Fruit fly (Drosophila melanogaster) whole organism, embryonic: Measurements from ENCODE around the gene Kmn1.
A peak's percentile ranks its signal among the peaks of the same experiment; 100 is the strongest.

Experiments
- Abd-B ChIP-seq: fragments of 200-800 bp; sonication (Bioruptor generic); optimal IDR thresholded peaks from 2 replicates; lab custom pipeline; 2018; ENCODE audit warnings: missing biosample characterization, mild to moderate bottlenecking, missing genetic modification characterization, moderate library complexity
- BEAF-32 ChIP-seq: fragments of 200-800 bp; sonication (Bioruptor generic); optimal IDR thresholded peaks from 3 replicates; lab custom pipeline; 2017; ENCODE audit warnings: missing biosample characterization, missing genetic modification characterization, mild to moderate bottlenecking, moderate library complexity, missing genetic modification reagents
- CG10274 ChIP-seq: fragments of 200-800 bp; sonication (Bioruptor generic); optimal IDR thresholded peaks from 3 replicates; lab custom pipeline; 2017; ENCODE audit warnings: missing biosample characterization, mild to moderate bottlenecking, missing genetic modification characterization
- CG11085 ChIP-seq: fragments of 200-800 bp; sonication (Bioruptor generic); IDR thresholded peaks from 2 replicates; pipeline ENCODE4 v1.3.6; 2022; ENCODE audit warnings: missing biosample characterization, missing genetic modification characterization
- CG12942 ChIP-seq: fragments of 200-800 bp; sonication (Bioruptor generic); optimal IDR thresholded peaks from 3 replicates; lab custom pipeline; 2016; ENCODE audit warnings: missing biosample characterization, missing genetic modification characterization
- CG13287 ChIP-seq: fragments of 200-800 bp; sonication (Bioruptor generic); IDR thresholded peaks from 2 replicates; pipeline ENCODE4 v1.3.6; 2022; ENCODE audit warnings: missing biosample characterization, missing genetic modification characterization; ENCODE audit not compliant: partially characterized antibody
- CG13775 ChIP-seq: fragments of 200-800 bp; sonication (Bioruptor generic); optimal IDR thresholded peaks from 3 replicates; lab custom pipeline; 2017; ENCODE audit warnings: missing biosample characterization, mild to moderate bottlenecking, missing genetic modification characterization
- CG17328 ChIP-seq: fragments of 200-800 bp; sonication (Bioruptor generic); IDR thresholded peaks from 2 replicates; pipeline ENCODE4 v1.3.6; 2022; ENCODE audit warnings: missing biosample characterization, missing genetic modification characterization
- CG17385 ChIP-seq: fragments of 200-800 bp; sonication (Bioruptor generic); optimal IDR thresholded peaks from 3 replicates; lab custom pipeline; 2018; ENCODE audit warnings: missing biosample characterization, mild to moderate bottlenecking, missing genetic modification characterization
- CG17912 ChIP-seq: fragments of 200-800 bp; sonication (Bioruptor generic); optimal IDR thresholded peaks from 2 replicates; lab custom pipeline; 2018; ENCODE audit warnings: missing biosample characterization, mild to moderate bottlenecking, missing genetic modification characterization
- CG2116 ChIP-seq: fragments of 200-800 bp; sonication (Bioruptor generic); optimal IDR thresholded peaks from 3 replicates; lab custom pipeline; 2018; ENCODE audit warnings: missing biosample characterization, mild to moderate bottlenecking, missing genetic modification characterization
- CG2120 ChIP-seq: fragments of 200-800 bp; sonication (Bioruptor generic); optimal IDR thresholded peaks from 3 replicates; lab custom pipeline; 2016; ENCODE audit warnings: missing biosample characterization, missing genetic modification characterization
- CG31224 ChIP-seq: fragments of 200-800 bp; sonication (Bioruptor generic); IDR thresholded peaks from 2 replicates; pipeline ENCODE4 v1.3.6; 2022; ENCODE audit warnings: missing biosample characterization, missing genetic modification characterization
- CG3163 ChIP-seq: fragments of 200-800 bp; sonication (Bioruptor generic); optimal IDR thresholded peaks from 3 replicates; lab custom pipeline; 2016; ENCODE audit warnings: missing biosample characterization, missing genetic modification characterization
- CG32767 ChIP-seq: fragments of 200-800 bp; sonication (Bioruptor generic); IDR thresholded peaks from 2 replicates; pipeline ENCODE4 v1.3.6; 2022; ENCODE audit warnings: missing biosample characterization, missing genetic modification characterization
- CG33557 ChIP-seq: fragments of 200-800 bp; sonication (Bioruptor generic); optimal IDR thresholded peaks from 2 replicates; lab custom pipeline; 2019; ENCODE audit warnings: missing biosample characterization, mild to moderate bottlenecking, missing genetic modification characterization, moderate library complexity
- CG34422 ChIP-seq: fragments of 200-800 bp; sonication (Bioruptor generic); IDR thresholded peaks from 3 replicates; pipeline ENCODE4 v1.3.6; 2022; ENCODE audit warnings: missing biosample characterization, missing genetic modification characterization
- CG4424 ChIP-seq: fragments of 200-800 bp; sonication (Bioruptor generic); optimal IDR thresholded peaks from 3 replicates; lab custom pipeline; 2016; ENCODE audit warnings: missing biosample characterization, missing genetic modification characterization
- CG8388 ChIP-seq: fragments of 200-800 bp; sonication (Bioruptor generic); optimal IDR thresholded peaks from 2 replicates; lab custom pipeline; 2019; ENCODE audit warnings: missing biosample characterization, mild to moderate bottlenecking, missing genetic modification characterization, moderate library complexity
- CG8765 ChIP-seq: fragments of 200-800 bp; sonication (Bioruptor generic); IDR thresholded peaks from 2 replicates; pipeline ENCODE4 v1.3.6; 2022; ENCODE audit warnings: missing biosample characterization, missing genetic modification characterization
- Chrac-16 ChIP-seq: fragments of 200-800 bp; sonication (Bioruptor generic); optimal IDR thresholded peaks from 3 replicates; lab custom pipeline; 2016; ENCODE audit warnings: missing biosample characterization, missing genetic modification characterization
- CkIIα-i1 ChIP-seq: fragments of 200-800 bp; sonication (Bioruptor generic); IDR thresholded peaks from 2 replicates; pipeline ENCODE4 v1.3.6; 2022; ENCODE audit warnings: missing biosample characterization, missing genetic modification characterization
- D ChIP-seq, 2 experiments: fragments of 200-800 bp in 1 of 2; fragments of >200 bp in 1 of 2; sonication (Bioruptor generic) in 1 of 2; optimal IDR thresholded peaks; 2 replicates in 1 of 2; 3 replicates in 1 of 2; lab custom pipeline; 2017; ENCODE audit warnings: mild to moderate bottlenecking in 1 of 2, missing biosample characterization in 1 of 2, missing genetic modification characterization in 1 of 2, missing genetic modification reagents in 1 of 2
- Dp ChIP-seq: fragments of 200-800 bp; sonication (Bioruptor generic); optimal IDR thresholded peaks from 2 replicates; lab custom pipeline; 2018; ENCODE audit warnings: missing biosample characterization, mild to moderate bottlenecking, missing genetic modification characterization, moderate library complexity
- ERR ChIP-seq: fragments of 200-800 bp; sonication (Bioruptor generic); optimal IDR thresholded peaks from 2 replicates; lab custom pipeline; 2016; ENCODE audit warnings: missing biosample characterization, missing genetic modification characterization
- HHEX ChIP-seq: fragments of 200-800 bp; sonication (Bioruptor generic); optimal IDR thresholded peaks from 3 replicates; lab custom pipeline; 2017; ENCODE audit warnings: missing biosample characterization, mild to moderate bottlenecking, missing genetic modification characterization, missing genetic modification reagents
- HmgD ChIP-seq: fragments of 200-800 bp; sonication (Bioruptor generic); optimal IDR thresholded peaks from 3 replicates; lab custom pipeline; 2016; ENCODE audit warnings: missing biosample characterization, missing genetic modification characterization
- Lim3 ChIP-seq: fragments of 200-800 bp; sonication (Bioruptor generic); IDR thresholded peaks from 2 replicates; pipeline ENCODE4 v1.3.6; 2022; ENCODE audit warnings: missing biosample characterization, missing genetic modification characterization
- NFAT ChIP-seq: fragments of 200-800 bp; sonication (Bioruptor generic); IDR thresholded peaks from 2 replicates; pipeline ENCODE4 v1.3.6; 2022; ENCODE audit warnings: missing biosample characterization, missing genetic modification characterization
- Nf-YC ChIP-seq: fragments of 200-800 bp; optimal IDR thresholded peaks from 3 replicates; lab custom pipeline; 2019; ENCODE audit warnings: missing biosample characterization, mild to moderate bottlenecking, missing genetic modification characterization, moderate library complexity
- Oaz ChIP-seq: fragments of 200-800 bp; sonication (Bioruptor generic); IDR thresholded peaks from 2 replicates; pipeline ENCODE4 v1.3.6; 2022; ENCODE audit warnings: missing biosample characterization, missing genetic modification characterization
- Rfx ChIP-seq: fragments of 200-800 bp; sonication (Bioruptor generic); IDR thresholded peaks from 2 replicates; pipeline ENCODE4 v1.3.6; 2022; ENCODE audit warnings: missing biosample characterization, missing genetic modification characterization
- Rx ChIP-seq: fragments of 200-800 bp; sonication (Bioruptor generic); IDR thresholded peaks from 2 replicates; pipeline ENCODE4 v1.3.6; 2022; ENCODE audit warnings: missing biosample characterization, missing genetic modification characterization
- Six4 ChIP-seq: fragments of 200-800 bp; sonication (Bioruptor generic); optimal IDR thresholded peaks from 2 replicates; lab custom pipeline; 2016; ENCODE audit warnings: missing biosample characterization, missing genetic modification characterization
- ab ChIP-seq: fragments of 200-800 bp; sonication (Bioruptor generic); optimal IDR thresholded peaks from 2 replicates; lab custom pipeline; 2016; ENCODE audit warnings: missing biosample characterization, missing genetic modification characterization
- ase ChIP-seq: fragments of 200-800 bp; sonication (Bioruptor generic); IDR thresholded peaks from 3 replicates; pipeline ENCODE4 v1.3.6; 2022; ENCODE audit warnings: missing biosample characterization, missing genetic modification characterization
- btn ChIP-seq: fragments of 200-800 bp; sonication (Bioruptor generic); optimal IDR thresholded peaks from 2 replicates; lab custom pipeline; 2016; ENCODE audit warnings: missing biosample characterization, missing genetic modification characterization
- fd3F ChIP-seq: fragments of 200-800 bp; sonication (Bioruptor generic); optimal IDR thresholded peaks from 2 replicates; lab custom pipeline; 2018; ENCODE audit warnings: missing biosample characterization, mild to moderate bottlenecking, missing genetic modification characterization, moderate library complexity
- grn ChIP-seq: fragments of 200-800 bp; sonication (Bioruptor generic); optimal IDR thresholded peaks from 3 replicates; lab custom pipeline; 2017; ENCODE audit warnings: missing biosample characterization, missing genetic modification characterization
- lbe ChIP-seq: fragments of 200-800 bp; sonication (Bioruptor generic); optimal IDR thresholded peaks from 2 replicates; lab custom pipeline; 2016; ENCODE audit warnings: missing biosample characterization, mild to moderate bottlenecking, missing genetic modification characterization
- luna ChIP-seq: fragments of 200-800 bp; sonication (Bioruptor generic); optimal IDR thresholded peaks from 2 replicates; lab custom pipeline; 2016; ENCODE audit warnings: missing biosample characterization, missing genetic modification characterization
- nau ChIP-seq: fragments of 200-800 bp; sonication (Bioruptor generic); optimal IDR thresholded peaks from 3 replicates; lab custom pipeline; 2017; ENCODE audit warnings: missing biosample characterization, mild to moderate bottlenecking, missing genetic modification characterization, missing genetic modification reagents
- org-1 ChIP-seq: fragments of 200-800 bp; sonication (Bioruptor generic); optimal IDR thresholded peaks from 2 replicates; lab custom pipeline; 2017; ENCODE audit warnings: missing biosample characterization, missing genetic modification characterization
- pho ChIP-seq: fragments of 200-800 bp; sonication (Bioruptor generic); optimal IDR thresholded peaks from 2 replicates; lab custom pipeline; 2016; ENCODE audit warnings: missing biosample characterization, missing genetic modification characterization
- sqz ChIP-seq: fragments of 200-800 bp; sonication (Bioruptor generic); optimal IDR thresholded peaks from 3 replicates; lab custom pipeline; 2018; ENCODE audit warnings: missing biosample characterization, mild to moderate bottlenecking, missing genetic modification characterization
- ssp ChIP-seq: fragments of 200-800 bp; sonication (Bioruptor generic); IDR thresholded peaks from 2 replicates; pipeline ENCODE4 v1.3.6; 2022; ENCODE audit warnings: missing biosample characterization, missing genetic modification characterization
- trh ChIP-seq: fragments of 200-800 bp; sonication (Bioruptor generic); optimal IDR thresholded peaks from 2 replicates; lab custom pipeline; 2016; ENCODE audit warnings: missing biosample characterization, missing genetic modification characterization
- vvl ChIP-seq: fragments of 200-800 bp; sonication (Bioruptor generic); IDR thresholded peaks from 2 replicates; pipeline ENCODE4 v1.3.6; 2022; ENCODE audit warnings: missing biosample characterization, missing genetic modification characterization
- wdn ChIP-seq: fragments of 200-800 bp; sonication (Bioruptor generic); IDR thresholded peaks from 2 replicates; pipeline ENCODE4 v1.3.6; 2022; ENCODE audit warnings: missing biosample characterization, missing genetic modification characterization
- zen ChIP-seq: fragments of 200-800 bp; sonication (Bioruptor generic); optimal IDR thresholded peaks from 3 replicates; lab custom pipeline; 2018; ENCODE audit warnings: missing biosample characterization, mild to moderate bottlenecking, missing genetic modification characterization, moderate library complexity

Gene Kmn1

dm6 chrX:11569956-11570695 is 2.1 kb downstream of the Kmn1 start, which contains the start of the genes Polr2A and CG11699 (continued):
- TF ChIP-seq grn (GFP tag; lab: Kevin White, UChicago) (no peak), CG8765 (no peak), CG11085 (GFP tag; lab: Robert Waterston, UW) (0 out of 2 replicates have a peak, but pooled peaks have one; percentile 32), CG17385 (no peak), CG12942 (GFP tag; lab: Kevin White, UChicago) (no peak), CG2120 (GFP tag; lab: Kevin White, UChicago) (peak; percentile 31), sqz (GFP tag; lab: Kevin White, UChicago) (peak; percentile 54), CG32767 (no peak), NFAT (GFP tag; lab: Robert Waterston, UW) (no peak), fd3F (GFP tag; lab: Kevin White, UChicago) (peak; percentile 10), Nf-YC (tag; lab: Kevin White, UChicago) (peak; percentile 75), HHEX (GFP tag; lab: Kevin White, UChicago) (peak; percentile 61), Six4 (peak; percentile 12), Rx (no peak), Rfx (peak; percentile 41; the same call in 1 of the 2 replicates), lbe (GFP tag; lab: Kevin White, UChicago) (peak; percentile 44), CG13775 (GFP tag; lab: Kevin White, UChicago) (peak; percentile 64), luna (GFP tag; lab: Kevin White, UChicago) (no peak), CG33557 (GFP tag; lab: Kevin White, UChicago) (no peak), ab (no peak), Lim3 (GFP tag; lab: Robert Waterston, UW) (no peak), Dp (GFP tag; lab: Kevin White, UChicago) (peak; percentile 52), pho (no peak), Oaz (no peak), CG4424 (GFP tag; lab: Kevin White, UChicago) (peak; percentile 21), nau (no peak), CG3163 (GFP tag; lab: Kevin White, UChicago) (no peak), CG34422 (GFP tag; lab: Robert Waterston, UW) (peak; percentile 64; the same call in 1 of the 3 replicates), org-1 (GFP tag; lab: Kevin White, UChicago) (no peak), ERR (GFP tag; lab: Kevin White, UChicago) (no peak), CkIIα-i1 (GFP tag; lab: Robert Waterston, UW) (no peak), BEAF-32 (GFP tag; lab: Kevin White, UChicago) (peak; percentile 49), CG2116 (GFP tag; lab: Kevin White, UChicago) (peak; percentile 54), Abd-B (GFP tag; lab: Kevin White, UChicago) (peak; percentile 25), ase (GFP tag; lab: Robert Waterston, UW) (no peak), vvl (GFP tag; lab: Robert Waterston, UW) (0 out of 2 replicates have a peak, but pooled peaks have one; percentile 22), CG10274 (no peak), zen (tag; lab: Kevin White, UChicago) (peak; percentile 40), btn (no peak), D (optimal IDR thresholded peaks at IDR 0.05; lab: Kevin White, UChicago) (no peak), D (GFP tag; optimal IDR thresholded peaks at IDR 0.05; lab: Kevin White, UChicago) (peak; percentile 18), CG17328 (GFP tag; lab: Robert Waterston, UW) (no peak), CG13287 (GFP tag; lab: Robert Waterston, UW) (no peak), HmgD (GFP tag; lab: Kevin White, UChicago) (no peak), CG17912 (GFP tag; lab: Kevin White, UChicago) (no peak), ssp (GFP tag; lab: Robert Waterston, UW) (peak; percentile 32; the same call in 1 of the 2 replicates), Chrac-16 (GFP tag; lab: Kevin White, UChicago) (peak; percentile 36), CG31224 (GFP tag; lab: Robert Waterston, UW) (peak; percentile 50; the same call in 1 of the 2 replicates), CG8388 (GFP tag; lab: Kevin White, UChicago) (no peak), trh (GFP tag; lab: Kevin White, UChicago) (no peak), wdn (GFP tag; lab: Robert Waterston, UW) (no peak)
